Worm (Caenorhabditis elegans) whole organism, L4 larva: ENCODE results near the gene Y46G5A.38.

ENCODE experiments used
- F26F4.8 ChIP-seq: fragments of 200-800 bp; sonication (Bioruptor generic); conservative IDR thresholded peaks from 2 replicates; pipeline ENCODE4 v1.3.6; 2022; ENCODE audit warnings: missing genetic modification characterization, missing compliant biosample characterization
- F37D6.2 ChIP-seq: sonication (generic microtip); optimal IDR thresholded peaks from 2 replicates; lab custom pipeline; 2016; ENCODE audit warnings: mild to moderate bottlenecking, missing genetic modification characterization, missing compliant biosample characterization
- F49E8.2 ChIP-seq: sonication (generic microtip); optimal IDR thresholded peaks from 2 replicates; lab custom pipeline; 2016; ENCODE audit warnings: missing compliant biosample characterization, mild to moderate bottlenecking, missing genetic modification characterization, borderline replicate concordance
- T20F7.1 ChIP-seq: fragments of 200-800 bp; sonication (Bioruptor generic); optimal IDR thresholded peaks from 2 replicates; lab custom pipeline; 2018; ENCODE audit warnings: mild to moderate bottlenecking, missing genetic modification characterization, missing compliant biosample characterization
- T26A8.4 ChIP-seq: fragments of 200-800 bp; sonication (Bioruptor generic); IDR thresholded peaks from 2 replicates; pipeline ENCODE4 v1.3.6; 2022; ENCODE audit warnings: missing genetic modification characterization, missing compliant biosample characterization
- Y48G9A.11 ChIP-seq: fragments of 200-800 bp; sonication (Bioruptor generic); IDR thresholded peaks from 2 replicates; pipeline ENCODE4 v1.3.6; 2022; ENCODE audit warnings: missing genetic modification reagents, missing genetic modification characterization, missing compliant biosample characterization
- ZK337.2 ChIP-seq: fragments of 200-800 bp; sonication (Bioruptor generic); IDR thresholded peaks from 2 replicates; pipeline ENCODE4 v1.3.6; 2022; ENCODE audit warnings: missing genetic modification reagents, missing genetic modification characterization, missing compliant biosample characterization
- aha-1 ChIP-seq: fragments of 150-350 bp; peaks from one replicate; lab custom pipeline; 2014; ENCODE audit warnings: missing biosample characterization, missing genetic modification characterization
- ama-1 ChIP-seq: fragments of 150-350 bp; optimal IDR thresholded peaks from 2 replicates; lab custom pipeline; 2014; ENCODE audit warnings: inconsistent platforms, mixed read lengths
- arid-1 ChIP-seq: fragments of 200-800 bp; sonication (Bioruptor generic); conservative IDR thresholded peaks from 2 replicates; pipeline ENCODE4 v1.3.6; 2022; ENCODE audit warnings: missing genetic modification reagents, missing genetic modification characterization, missing compliant biosample characterization
- ceh-20 ChIP-seq: fragments of 200-800 bp; sonication (Bioruptor generic); IDR thresholded peaks from 2 replicates; pipeline ENCODE4 v1.3.6; 2022; ENCODE audit warnings: missing genetic modification reagents, missing genetic modification characterization, missing compliant biosample characterization
- ctbp-1 ChIP-seq: fragments of 200-800 bp; sonication (Bioruptor generic); IDR thresholded peaks from 2 replicates; pipeline ENCODE4 v1.3.6; 2022; ENCODE audit warnings: missing genetic modification reagents, missing genetic modification characterization, missing compliant biosample characterization
- daf-12 ChIP-seq: fragments of 150-350 bp; optimal IDR thresholded peaks from 2 replicates; lab custom pipeline; 2014; ENCODE audit warnings: missing biosample characterization, missing genetic modification reagents, missing genetic modification characterization
- daf-16 ChIP-seq, 3 experiments: sonication (generic microtip); optimal IDR thresholded peaks; 2 replicates each; lab custom pipeline; 2016 to 2017; ENCODE audit warnings: missing genetic modification characterization in 3 of 3, missing genetic modification reagents in 3 of 3, mild to moderate bottlenecking in 2 of 3, missing compliant biosample characterization in 2 of 3, missing biosample characterization in 1 of 3, moderate library complexity in 1 of 3
- dpl-1 ChIP-seq: fragments of 150-350 bp; optimal IDR thresholded peaks from 2 replicates; lab custom pipeline; 2014; ENCODE audit warnings: missing biosample characterization, missing genetic modification reagents, missing genetic modification characterization
- dve-1 ChIP-seq: sonication (generic microtip); optimal IDR thresholded peaks from 2 replicates; lab custom pipeline; 2017; ENCODE audit warnings: antibody characterized with exemption, mild to moderate bottlenecking, missing genetic modification characterization, missing compliant biosample characterization; ENCODE audit not compliant: insufficient read depth
- fos-1 ChIP-seq: fragments of 150-350 bp; optimal IDR thresholded peaks from 2 replicates; lab custom pipeline; 2014; ENCODE audit warnings: missing biosample characterization, missing genetic modification characterization
- hlh-11 ChIP-seq: fragments of 200-800 bp; sonication (Bioruptor generic); optimal IDR thresholded peaks from 2 replicates; lab custom pipeline; 2018; ENCODE audit warnings: mild to moderate bottlenecking, missing genetic modification characterization, missing compliant biosample characterization
- hlh-30 ChIP-seq: sonication (generic microtip); optimal IDR thresholded peaks from 2 replicates; lab custom pipeline; 2017; ENCODE audit warnings: antibody characterized with exemption, mild to moderate bottlenecking, missing genetic modification characterization, missing compliant biosample characterization; ENCODE audit not compliant: insufficient read depth
- hmg-1.1 ChIP-seq: fragments of 200-800 bp; sonication (Bioruptor generic); IDR thresholded peaks from 2 replicates; pipeline ENCODE4 v1.3.6; 2022; ENCODE audit warnings: missing genetic modification reagents, missing genetic modification characterization, missing compliant biosample characterization
- lim-7 ChIP-seq: fragments of 200-800 bp; sonication (Bioruptor generic); IDR thresholded peaks from 2 replicates; pipeline ENCODE4 v1.3.6; 2022; ENCODE audit warnings: missing genetic modification characterization, missing compliant biosample characterization
- lin-15B ChIP-seq: fragments of 150-350 bp; sonication (generic microtip); optimal IDR thresholded peaks from 3 replicates; lab custom pipeline; 2014; ENCODE audit warnings: missing biosample characterization, missing genetic modification characterization
- lin-38 ChIP-seq: fragments of 200-800 bp; sonication (Bioruptor generic); IDR thresholded peaks from 2 replicates; pipeline ENCODE4 v1.3.6; 2022; ENCODE audit warnings: missing genetic modification reagents, missing genetic modification characterization, missing compliant biosample characterization
- lir-3 ChIP-seq: sonication (generic microtip); optimal IDR thresholded peaks from 2 replicates; lab custom pipeline; 2016; ENCODE audit warnings: mild to moderate bottlenecking, missing genetic modification characterization, missing compliant biosample characterization
- lsy-2 ChIP-seq, 2 experiments: fragments of 150-350 bp in 1 of 2; sonication (generic microtip) in 1 of 2; optimal IDR thresholded peaks; 2 replicates each; lab custom pipeline; 2014 to 2017; ENCODE audit warnings: missing biosample characterization in 2 of 2, missing genetic modification characterization in 2 of 2
- madf-5 ChIP-seq, 2 experiments: fragments of 200-800 bp; sonication (Bioruptor generic); IDR thresholded peaks; 2 replicates each; pipeline ENCODE4 v1.3.6; 2022; ENCODE audit warnings: missing compliant biosample characterization in 2 of 2, missing genetic modification characterization in 2 of 2
- mdl-1 ChIP-seq, 2 experiments: fragments of 150-350 bp in 1 of 2; sonication (generic microtip) in 1 of 2; optimal IDR thresholded peaks; 2 replicates each; lab custom pipeline; 2014 to 2017; ENCODE audit warnings: missing biosample characterization in 2 of 2, missing genetic modification characterization in 2 of 2
- mep-1 ChIP-seq: fragments of 150-350 bp; sonication (generic microtip); optimal IDR thresholded peaks from 3 replicates; lab custom pipeline; 2014; ENCODE audit warnings: missing biosample characterization, missing genetic modification characterization
- mxl-3 ChIP-seq: fragments of 200-800 bp; sonication (Bioruptor generic); optimal IDR thresholded peaks from 2 replicates; lab custom pipeline; 2018; ENCODE audit warnings: mild to moderate bottlenecking, missing genetic modification characterization, missing compliant biosample characterization
- nhr-102 ChIP-seq: sonication (generic microtip); optimal IDR thresholded peaks from 2 replicates; lab custom pipeline; 2016; ENCODE audit warnings: mild to moderate bottlenecking, missing genetic modification characterization, moderate library complexity, missing compliant biosample characterization
- nhr-25 ChIP-seq: sonication (generic microtip); optimal IDR thresholded peaks from 2 replicates; lab custom pipeline; 2017; ENCODE audit warnings: missing genetic modification characterization, mild to moderate bottlenecking, missing compliant biosample characterization, antibody characterized with exemption, moderate library complexity, borderline replicate concordance; ENCODE audit not compliant: insufficient read depth
- nhr-28 ChIP-seq: fragments of 150-350 bp; optimal IDR thresholded peaks from 2 replicates; lab custom pipeline; 2014; ENCODE audit warnings: missing biosample characterization, missing genetic modification characterization
- nhr-41 ChIP-seq: fragments of 200-800 bp; sonication (Bioruptor generic); IDR thresholded peaks from 2 replicates; pipeline ENCODE4 v1.3.6; 2022; ENCODE audit warnings: missing genetic modification reagents, missing genetic modification characterization, missing compliant biosample characterization
- nhr-42 ChIP-seq: fragments of 200-800 bp; sonication (Bioruptor generic); IDR thresholded peaks from 2 replicates; pipeline ENCODE4 v1.3.6; 2022; ENCODE audit warnings: missing genetic modification characterization, missing compliant biosample characterization
- pha-4 ChIP-seq, 2 experiments: fragments of 150-350 bp in 1 of 2; fragments of 200-800 bp in 1 of 2; sonication (Bioruptor generic) in 1 of 2; IDR thresholded peaks in 1 of 2; optimal IDR thresholded peaks in 1 of 2; 2 replicates each; pipeline versions ENCODE4 v1.3.6 to Lab custom; 2014 to 2022; ENCODE audit warnings: missing genetic modification characterization in 2 of 2, missing genetic modification reagents in 2 of 2, missing biosample characterization in 1 of 2, missing compliant biosample characterization in 1 of 2
- php-3 ChIP-seq: fragments of 200-800 bp; sonication (Bioruptor generic); IDR thresholded peaks from 2 replicates; pipeline ENCODE4 v1.3.6; 2022; ENCODE audit warnings: missing genetic modification reagents, missing genetic modification characterization, missing compliant biosample characterization
- pqm-1 ChIP-seq: sonication (generic microtip); optimal IDR thresholded peaks from 2 replicates; lab custom pipeline; 2017; ENCODE audit warnings: missing biosample characterization, missing genetic modification characterization
- saeg-2 ChIP-seq: fragments of 200-800 bp; sonication (Bioruptor generic); IDR thresholded peaks from 2 replicates; pipeline ENCODE4 v1.3.6; 2022; ENCODE audit warnings: missing genetic modification reagents, missing genetic modification characterization, missing compliant biosample characterization
- set-16 ChIP-seq: fragments of 200-800 bp; sonication (Bioruptor generic); IDR thresholded peaks from 2 replicates; pipeline ENCODE4 v1.3.6; 2022; ENCODE audit warnings: missing genetic modification reagents, missing genetic modification characterization, missing compliant biosample characterization
- spr-1 ChIP-seq: sonication (generic microtip); optimal IDR thresholded peaks from 2 replicates; lab custom pipeline; 2016; ENCODE audit warnings: mild to moderate bottlenecking, missing genetic modification characterization, missing compliant biosample characterization
- spr-3 ChIP-seq: fragments of 200-800 bp; sonication (Bioruptor generic); optimal IDR thresholded peaks from 2 replicates; lab custom pipeline; 2018; ENCODE audit warnings: mild to moderate bottlenecking, missing genetic modification characterization, missing compliant biosample characterization
- tra-1 ChIP-seq: fragments of 200-800 bp; sonication (Bioruptor generic); IDR thresholded peaks from 2 replicates; pipeline ENCODE4 v1.3.6; 2022; ENCODE audit warnings: missing genetic modification reagents, missing genetic modification characterization, missing compliant biosample characterization
- unc-39 ChIP-seq: sonication (generic microtip); optimal IDR thresholded peaks from 2 replicates; lab custom pipeline; 2017; ENCODE audit warnings: missing biosample characterization, missing genetic modification characterization
- unc-62 ChIP-seq, 3 experiments: fragments of 150-350 bp in 1 of 3; sonication (generic microtip); optimal IDR thresholded peaks in 2 of 3; peaks in 1 of 3; 1 replicate in 1 of 3; 2 replicates in 2 of 3; lab custom pipeline; 2014 to 2017; ENCODE audit warnings: missing biosample characterization in 3 of 3, missing genetic modification characterization in 3 of 3, missing genetic modification reagents in 3 of 3, missing genotype in 1 of 3
- zag-1 ChIP-seq: fragments of 150-350 bp; optimal IDR thresholded peaks from 2 replicates; lab custom pipeline; 2014; ENCODE audit warnings: missing biosample characterization, missing genetic modification characterization
- zip-11 ChIP-seq: fragments of 200-800 bp; sonication (Bioruptor generic); IDR thresholded peaks from 2 replicates; pipeline ENCODE4 v1.3.6; 2022; ENCODE audit warnings: missing genetic modification characterization, missing compliant biosample characterization

Gene Y46G5A.38

DNA sequence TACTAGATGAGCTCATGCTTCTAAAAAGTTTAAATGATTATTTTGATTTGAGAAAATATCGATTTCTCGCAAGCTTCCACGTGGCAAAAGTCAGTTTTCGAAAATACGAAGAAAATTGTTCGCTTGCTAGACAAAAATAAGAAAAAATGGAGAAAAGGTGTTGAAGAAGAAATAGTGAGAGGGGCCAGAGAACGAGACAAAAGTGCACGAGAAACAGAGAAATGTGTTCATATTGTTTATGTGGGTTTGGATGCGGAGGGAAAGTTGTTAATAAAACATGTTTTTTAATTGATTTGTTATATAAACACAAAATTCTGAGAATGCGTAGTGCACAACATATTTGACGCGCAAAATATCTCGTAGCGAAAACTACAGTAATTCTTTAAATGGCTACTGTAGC lies 41.5 kb upstream of the Y46G5A.38 start, which contains the start of gene Y46G5A.15:
Y46G5A.15 (minus strand) TSS at position 26 of the 400 bp plus-strand sequence.
- TF ChIP-seq mdl-1 (tag; optimal IDR thresholded peaks at IDR 0.05; lab: Kevin White, UChicago) (peak; percentile 40 to 54), unc-39 (tag; lab: Kevin White, UChicago) (no peak), dve-1 (tag; lab: Kevin White, UChicago) (peak; percentile 0), pha-4 (GFP tag; IDR thresholded peaks at IDR 0.05; lab: Robert Waterston, UW) (no peak), pha-4 (tag; optimal IDR thresholded peaks at IDR 0.05; lab: Kevin White, UChicago) (peak; percentile 12), lin-15B (no peak), daf-16 (GFP tag; optimal IDR thresholded peaks at IDR 0.05; lab: Kevin White, UChicago) (no peak), daf-16 (tag; optimal IDR thresholded peaks at IDR 0.05; lab: Kevin White, UChicago) (peak; percentile 75), hlh-30 (tag; lab: Kevin White, UChicago) (peak; percentile 25)

ce11 chrII:12787831-12788248 lies 39.0 kb upstream of the Y46G5A.38 start, which contains the start of gene alkb-7:
TSS of gene alkb-7 (minus strand) at chrII:12788153.
- no peak for TF ChIP-seq lsy-2 (tag; optimal IDR thresholded peaks at IDR 0.05; lab: Kevin White, UChicago)
- TF ChIP-seq zip-11 (GFP tag; lab: Robert Waterston, UW) = no peak
- TF ChIP-seq hlh-11 (tag; lab: Kevin White, UChicago) = peak; percentile 36
- TF ChIP-seq unc-62 (GFP tag; optimal IDR thresholded peaks at IDR 0.05 in 1 of 2; lab: Kevin White, UChicago) = no peak
- no peak for TF ChIP-seq unc-62 (tag; optimal IDR thresholded peaks at IDR 0.05; lab: Kevin White, UChicago)
- no peak for TF ChIP-seq F26F4.8 (GFP tag; lab: Robert Waterston, UW)
- TF ChIP-seq pqm-1 (tag; lab: Kevin White, UChicago) = no peak
- no peak for TF ChIP-seq nhr-28 (tag; lab: Kevin White, UChicago)
- TF ChIP-seq F49E8.2 (tag; lab: Kevin White, UChicago) = no peak
- TF ChIP-seq T20F7.1 (GFP tag; lab: Kevin White, UChicago) = no peak
- TF ChIP-seq ZK337.2 (GFP tag; lab: Robert Waterston, UW) = no peak
- TF ChIP-seq pha-4 (GFP tag; IDR thresholded peaks at IDR 0.05; lab: Robert Waterston, UW) = 0 out of 2 replicates have a peak, but pooled peaks have one; percentile 7
- TF ChIP-seq pha-4 (tag; optimal IDR thresholded peaks at IDR 0.05; lab: Kevin White, UChicago) = no peak
- no peak for TF ChIP-seq madf-5 (GFP tag; IDR thresholded peaks at IDR 0.05; lab: Robert Waterston, UW)
- TF ChIP-seq ceh-20 (GFP tag; lab: Robert Waterston, UW) = no peak
- TF ChIP-seq set-16 = no peak
- TF ChIP-seq hmg-1.1 (GFP tag; lab: Robert Waterston, UW) = no peak
- TF ChIP-seq nhr-102 (tag; lab: Kevin White, UChicago) = peak; percentile 53
- 0 out of 2 replicates have a peak, but pooled peaks have one; percentile 16 for TF ChIP-seq ctbp-1 (GFP tag; lab: Robert Waterston, UW)
- 0 out of 2 replicates have a peak, but pooled peaks have one; percentile 28 for TF ChIP-seq php-3 (GFP tag; lab: Robert Waterston, UW)
- no peak for TF ChIP-seq nhr-41 (GFP tag; lab: Robert Waterston, UW)
- TF ChIP-seq mxl-3 (GFP tag; lab: Kevin White, UChicago) = no peak
- TF ChIP-seq mep-1 = peak; percentile 76
- TF ChIP-seq F37D6.2 (tag; lab: Kevin White, UChicago) = no peak
- TF ChIP-seq arid-1 (GFP tag; lab: Robert Waterston, UW) = no peak; the same call in 1 of the 2 replicates
- TF ChIP-seq lin-38 (GFP tag; lab: Robert Waterston, UW) = peak; percentile 76
- TF ChIP-seq lim-7 (GFP tag; lab: Robert Waterston, UW) = no peak
- TF ChIP-seq spr-1 = peak; percentile 71
- TF ChIP-seq T26A8.4 = peak; percentile 77
- TF ChIP-seq saeg-2 = no peak
- TF ChIP-seq ama-1 = peak; percentile 59
- no peak for TF ChIP-seq aha-1 (tag; lab: Kevin White, UChicago)
- peak; percentile 57 for TF ChIP-seq spr-3 (GFP tag; lab: Kevin White, UChicago)
- no peak for TF ChIP-seq fos-1 (tag; lab: Kevin White, UChicago)
- TF ChIP-seq zag-1 = no peak
- TF ChIP-seq Y48G9A.11 (GFP tag; lab: Robert Waterston, UW) = peak; percentile 41; the same call in 1 of the 2 replicates
- TF ChIP-seq lir-3 = no peak
- peak; percentile 41 for TF ChIP-seq dve-1 (tag; lab: Kevin White, UChicago)
- peak; percentile 75; the same call in 1 of the 2 replicates for TF ChIP-seq nhr-42 (GFP tag; lab: Robert Waterston, UW)
- TF ChIP-seq daf-12 (tag; lab: Kevin White, UChicago) = no peak
- no peak for TF ChIP-seq nhr-25
- no peak for TF ChIP-seq dpl-1 (GFP tag; lab: Kevin White, UChicago)
- no peak for TF ChIP-seq tra-1
